Fruit fly (Drosophila melanogaster): Measurements from ENCODE around the gene CG31436.

Gene CG31436

DNA sequence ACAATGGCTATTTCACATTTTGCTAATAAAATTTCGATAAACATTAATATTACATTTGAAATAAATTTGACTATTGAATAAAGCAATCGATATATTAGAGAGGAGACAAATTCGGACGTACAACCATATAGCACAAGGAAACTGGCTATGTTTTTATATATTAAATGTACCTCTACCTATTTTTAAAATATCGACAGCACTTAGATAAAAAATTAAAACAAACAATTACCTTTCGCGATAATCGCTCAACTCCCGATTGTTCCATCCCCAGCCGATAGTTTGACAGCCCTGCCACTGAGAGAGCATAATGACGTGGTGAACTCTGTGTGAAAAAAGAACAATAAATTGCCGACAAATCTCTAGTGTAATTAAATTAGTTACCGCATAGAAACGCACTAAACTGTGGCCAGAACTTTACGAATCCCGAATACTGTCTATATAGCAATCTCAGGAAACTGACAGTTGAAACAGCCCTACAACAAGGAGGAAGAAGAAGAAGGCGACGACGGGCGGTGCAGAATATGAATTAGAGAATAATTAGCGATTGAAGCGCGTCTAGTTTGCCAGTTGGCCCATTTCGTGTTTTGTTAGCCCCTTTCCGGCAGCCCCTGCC, 45.2 kb upstream of the CG31436 start, which contains the start of gene CG11857 (continued):
- peak; percentile 94 for TF ChIP-seq net (GFP tag; optimal IDR thresholded peaks at IDR 0.05)
- TF ChIP-seq achi (GFP tag; optimal IDR thresholded peaks at IDR 0.05), result peak; percentile 97
- peak; percentile 98 for TF ChIP-seq Eip78C (GFP tag)
- TF ChIP-seq Eip75B (GFP tag; optimal IDR thresholded peaks at IDR 0.05), result peak; percentile 95
- TF ChIP-seq acj6 (GFP tag; optimal IDR thresholded peaks at IDR 0.05), result peak; percentile 97
- no peak for TF ChIP-seq CG9139 (GFP tag; optimal IDR thresholded peaks at IDR 0.05)
- peak; percentile 97 for TF ChIP-seq OdsH (GFP tag; optimal IDR thresholded peaks at IDR 0.05)
- peak; percentile 82 for TF ChIP-seq Hr38 (GFP tag; optimal IDR thresholded peaks at IDR 0.05)
- TF ChIP-seq CG11762 (GFP tag; optimal IDR thresholded peaks at IDR 0.05; ENCODE audit: insufficient read depth), result peak; percentile 90
- TF ChIP-seq eg (GFP tag; IDR thresholded peaks at IDR 0.05), result peak; percentile 98
- peak; percentile 98 for TF ChIP-seq esn (GFP tag; optimal IDR thresholded peaks at IDR 0.05)
- TF ChIP-seq Hr39 (GFP tag; optimal IDR thresholded peaks at IDR 0.05), result peak; percentile 98
- TF ChIP-seq Eip93F (GFP tag; optimal IDR thresholded peaks at IDR 0.05), result peak; percentile 89
- peak; percentile 94 for TF ChIP-seq CG6792 (GFP tag; optimal IDR thresholded peaks at IDR 0.05)

DNA sequence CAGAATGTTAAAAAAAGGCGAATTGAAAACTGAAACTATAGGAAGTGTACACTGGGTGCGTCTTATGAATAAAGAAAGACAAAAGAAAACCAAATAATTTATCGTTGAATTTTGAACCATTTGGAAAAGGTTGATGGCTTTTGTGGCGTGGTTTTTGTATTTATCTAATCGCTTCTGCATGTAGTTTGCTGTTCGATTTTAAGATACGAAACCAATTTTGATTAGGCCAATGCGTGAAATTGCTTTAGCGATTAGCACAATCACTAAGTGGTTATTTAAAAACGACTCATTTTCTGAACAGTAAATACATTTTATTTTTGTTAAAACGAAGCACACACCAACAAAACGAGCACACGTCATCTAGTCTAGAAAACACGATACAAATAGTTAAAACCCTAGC, 43.3 kb upstream of the CG31436 start:
- TF ChIP-seq CG7368 (GFP tag; optimal IDR thresholded peaks at IDR 0.05) (no peak), CG31627 (GFP tag; optimal IDR thresholded peaks at IDR 0.05) (no peak), net (GFP tag; optimal IDR thresholded peaks at IDR 0.05) (no peak), eg (GFP tag; IDR thresholded peaks at IDR 0.05) (no peak), acj6 (GFP tag; optimal IDR thresholded peaks at IDR 0.05) (no peak), Gug (GFP tag; IDR thresholded peaks at IDR 0.05) (no peak), Ets96B (tag; optimal IDR thresholded peaks at IDR 0.05) (no peak), CG6163 (GFP tag; IDR thresholded peaks at IDR 0.05) (no peak), Blimp-1 (GFP tag; optimal IDR thresholded peaks at IDR 0.05) (no peak), CG10631 (GFP tag; optimal IDR thresholded peaks at IDR 0.05) (no peak), CG11762 (GFP tag; optimal IDR thresholded peaks at IDR 0.05; ENCODE audit: insufficient read depth) (no peak)

DNA sequence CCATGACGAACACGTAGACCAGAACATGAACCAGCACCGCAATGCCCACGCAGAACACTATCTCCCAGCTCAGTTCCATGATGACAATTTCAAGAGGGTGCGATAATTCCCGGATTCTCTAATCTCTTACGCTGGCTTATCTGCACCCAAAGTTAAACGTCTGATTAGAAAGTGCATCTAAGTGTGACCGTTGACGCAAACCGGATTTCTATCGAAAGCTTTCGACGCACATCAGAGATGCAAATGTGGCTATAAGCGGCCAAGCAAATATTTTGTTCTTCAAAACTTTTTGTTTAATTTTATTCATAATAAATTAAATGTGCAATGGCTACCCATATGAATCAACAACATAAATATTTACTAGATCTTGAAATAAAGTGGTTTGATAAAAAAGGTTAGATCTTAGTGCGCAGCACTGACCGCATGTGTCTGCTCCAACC, 41.6 kb upstream of the CG31436 start, which contains the start of the genes Kdsr and CG11858:
Gene Kdsr (minus strand): TSS at position 177 of the 440 bp plus-strand sequence.
Gene CG11858 (plus strand): TSS at position 420 of the 440 bp plus-strand sequence.
- no peak for TF ChIP-seq ss (GFP tag; optimal IDR thresholded peaks at IDR 0.05)
- no peak for TF ChIP-seq Hr39 (GFP tag; optimal IDR thresholded peaks at IDR 0.05)
- TF ChIP-seq Blimp-1 (GFP tag; optimal IDR thresholded peaks at IDR 0.05), result no peak
- no peak for TF ChIP-seq CG6792 (GFP tag; optimal IDR thresholded peaks at IDR 0.05)
- no peak for TF ChIP-seq CG10669 (GFP tag; optimal IDR thresholded peaks at IDR 0.05)
- no peak for TF ChIP-seq CG6808 (GFP tag; optimal IDR thresholded peaks at IDR 0.05)
- TF ChIP-seq Hr38 (GFP tag; optimal IDR thresholded peaks at IDR 0.05), result no peak
- TF ChIP-seq CG8119 (GFP tag; IDR thresholded peaks at IDR 0.05), result peak; percentile 44; the same call in 2 of the 3 replicates
- no peak for TF ChIP-seq Ets21C (GFP tag; optimal IDR thresholded peaks at IDR 0.05)
- peak; percentile 76 for TF ChIP-seq fkh (GFP tag; optimal IDR thresholded peaks at IDR 0.05)
- TF ChIP-seq Sox14 (GFP tag; optimal IDR thresholded peaks at IDR 0.05), result no peak
- TF ChIP-seq CG1621 (tag; optimal IDR thresholded peaks at IDR 0.05), result peak; percentile 44
- TF ChIP-seq eg (GFP tag; IDR thresholded peaks at IDR 0.05), result peak; percentile 72; the same call in 2 of the 3 replicates
- no peak for TF ChIP-seq fd85E (GFP tag; optimal IDR thresholded peaks at IDR 0.05)
- TF ChIP-seq CG34406 (GFP tag; optimal IDR thresholded peaks at IDR 0.05), result no peak
- TF ChIP-seq fd59A (GFP tag; optimal IDR thresholded peaks at IDR 0.05), result no peak
- no peak for TF ChIP-seq CG16779 (tag; optimal IDR thresholded peaks at IDR 0.05)
- TF ChIP-seq net (GFP tag; optimal IDR thresholded peaks at IDR 0.05), result no peak
- no peak for TF ChIP-seq CG7368 (GFP tag; optimal IDR thresholded peaks at IDR 0.05)
- TF ChIP-seq Met (GFP tag; optimal IDR thresholded peaks at IDR 0.05), result no peak
- peak; percentile 77 for TF ChIP-seq lz (GFP tag; optimal IDR thresholded peaks at IDR 0.05)
- TF ChIP-seq CG3032 (tag; optimal IDR thresholded peaks at IDR 0.05), result peak; percentile 58
- TF ChIP-seq CG15336 (GFP tag; IDR thresholded peaks at IDR 0.05), result 0 out of 2 replicates have a peak, but pooled peaks have one; percentile 43
- TF ChIP-seq CG3919 (GFP tag; optimal IDR thresholded peaks at IDR 0.05), result no peak
- TF ChIP-seq achi (GFP tag; optimal IDR thresholded peaks at IDR 0.05), result peak; percentile 36
- peak; percentile 58; the same call in 1 of the 3 replicates for TF ChIP-seq CG6163 (GFP tag; IDR thresholded peaks at IDR 0.05)
- peak; percentile 37 for TF ChIP-seq dsx (GFP tag; optimal IDR thresholded peaks at IDR 0.05; ENCODE audit: poor library complexity, severe bottlenecking)
- TF ChIP-seq CG11762 (GFP tag; optimal IDR thresholded peaks at IDR 0.05; ENCODE audit: insufficient read depth), result no peak
- TF ChIP-seq OdsH (GFP tag; optimal IDR thresholded peaks at IDR 0.05), result no peak
- TF ChIP-seq CG11902 (GFP tag; optimal IDR thresholded peaks at IDR 0.05), result no peak
- no peak for TF ChIP-seq CG10631 (GFP tag; optimal IDR thresholded peaks at IDR 0.05)
- no peak for TF ChIP-seq Smox (GFP tag; optimal IDR thresholded peaks at IDR 0.05)
- TF ChIP-seq Gug (GFP tag; IDR thresholded peaks at IDR 0.05), result peak; percentile 65
- TF ChIP-seq CG32006 (GFP tag; optimal IDR thresholded peaks at IDR 0.05), result no peak
- no peak for TF ChIP-seq CG8319 (GFP tag; optimal IDR thresholded peaks at IDR 0.05)
- TF ChIP-seq Sox102F (GFP tag; optimal IDR thresholded peaks at IDR 0.05), result no peak
- TF ChIP-seq Eip93F (GFP tag; optimal IDR thresholded peaks at IDR 0.05), result peak; percentile 60
